Fruit fly (Drosophila melanogaster): ENCODE data around the gene Nelf-A.

Gene Nelf-A

DNA sequence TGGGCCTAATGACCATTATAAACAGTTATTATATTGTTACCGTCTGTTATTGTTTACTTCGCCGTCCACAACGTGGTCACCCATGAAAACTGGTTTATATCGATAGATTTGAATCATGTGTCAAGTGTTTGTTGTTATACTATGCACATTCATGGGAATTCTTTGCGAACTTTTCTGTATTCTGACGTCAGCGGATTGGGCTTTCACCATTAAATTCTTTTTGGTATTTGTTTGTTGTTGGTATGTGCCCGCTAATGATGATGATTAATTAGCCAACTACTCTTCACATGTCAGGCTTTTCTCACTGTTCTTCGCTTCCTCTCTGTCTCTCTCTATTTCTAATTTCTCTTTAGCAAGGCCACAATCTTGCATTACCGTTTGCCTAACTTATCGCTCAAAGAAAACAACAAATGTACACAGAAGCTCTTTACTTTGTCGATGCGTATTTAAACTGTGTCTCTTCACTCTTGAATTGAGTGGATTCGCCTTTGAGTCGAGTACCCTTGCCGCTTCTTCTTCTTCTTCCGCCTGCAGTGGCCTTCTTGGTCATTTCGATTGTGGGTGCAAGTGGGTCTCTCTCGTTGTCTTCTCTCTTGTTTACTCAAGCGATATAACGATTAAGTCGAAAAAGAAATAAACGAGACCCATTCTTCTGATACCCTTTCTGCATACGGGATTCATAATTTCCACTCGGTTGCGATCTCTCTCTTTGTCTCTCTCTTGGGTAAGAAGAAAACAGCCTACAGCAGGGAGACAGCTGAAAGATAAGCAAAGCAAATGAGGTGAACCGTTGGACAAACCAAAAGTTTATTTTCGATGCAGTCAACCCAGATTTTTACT is 19.6 kb upstream of the Nelf-A start (continued):
- TF ChIP-seq sqz (GFP tag; optimal IDR thresholded peaks at IDR 0.05) (peak; percentile 90), tin (GFP tag; optimal IDR thresholded peaks at IDR 0.05) (no peak), CG2116 (GFP tag; optimal IDR thresholded peaks at IDR 0.05) (no peak), CG7745 (tag; optimal IDR thresholded peaks at IDR 0.05) (peak; percentile 73), BtbVII (GFP tag; optimal IDR thresholded peaks at IDR 0.05) (peak; percentile 49), emc (GFP tag; optimal IDR thresholded peaks at IDR 0.05) (no peak), CG11398 (GFP tag; optimal IDR thresholded peaks at IDR 0.05) (no peak), grn (GFP tag; optimal IDR thresholded peaks at IDR 0.05) (peak; percentile 25), CG42726 (GFP tag; IDR thresholded peaks at IDR 0.05; ENCODE audit: partially characterized antibody) (no peak), CG14710 (tag; optimal IDR thresholded peaks at IDR 0.05) (peak; percentile 44), CG4820 (GFP tag; optimal IDR thresholded peaks at IDR 0.05) (no peak), pho (GFP tag; optimal IDR thresholded peaks at IDR 0.05) (no peak), gcm2 (GFP tag; optimal IDR thresholded peaks at IDR 0.05) (no peak), Mrtf (GFP tag; IDR thresholded peaks at IDR 0.05) (no peak), ERR (GFP tag; optimal IDR thresholded peaks at IDR 0.05) (no peak), Sry-δ (GFP tag; optimal IDR thresholded peaks at IDR 0.05) (no peak), da (GFP tag; optimal IDR thresholded peaks at IDR 0.05) (no peak), CG16815 (GFP tag; optimal IDR thresholded peaks at IDR 0.05) (no peak), Antp (GFP tag; optimal IDR thresholded peaks at IDR 0.05) (no peak), zfh2 (GFP tag; optimal IDR thresholded peaks at IDR 0.05) (no peak), Fer1 (GFP tag; optimal IDR thresholded peaks at IDR 0.05) (peak; percentile 69), CoRest (tag; optimal IDR thresholded peaks at IDR 0.05) (no peak), Med (GFP tag) (no peak), Ada2b (GFP tag; IDR thresholded peaks at IDR 0.05) (no peak), gsb-n (tag; optimal IDR thresholded peaks at IDR 0.05) (peak; percentile 65), CG10979 (tag; optimal IDR thresholded peaks at IDR 0.05) (no peak), CG8281 (tag; optimal IDR thresholded peaks at IDR 0.05) (no peak), YL-1 (GFP tag; optimal IDR thresholded peaks at IDR 0.05) (peak; percentile 15), Dbx (GFP tag; IDR thresholded peaks at IDR 0.05) (no peak), CG7556 (GFP tag; optimal IDR thresholded peaks at IDR 0.05) (no peak), CkIIα-i1 (GFP tag; IDR thresholded peaks at IDR 0.05) (no peak), CG11504 (tag; optimal IDR thresholded peaks at IDR 0.05) (no peak), CG17829 (tag; optimal IDR thresholded peaks at IDR 0.05) (peak; percentile 6), bbx (GFP tag; IDR thresholded peaks at IDR 0.05; ENCODE audit: partially characterized antibody) (no peak), Jarid2 (GFP tag; optimal IDR thresholded peaks at IDR 0.05) (no peak), CG12391 (tag; optimal IDR thresholded peaks at IDR 0.05) (no peak), CG7357 (GFP tag; IDR thresholded peaks at IDR 0.05) (no peak), Atf6 (GFP tag; IDR thresholded peaks at IDR 0.05) (peak; percentile 22; the same call in 1 of the 2 replicates), Eip74EF (GFP tag; optimal IDR thresholded peaks at IDR 0.05) (no peak), CG15479 (GFP tag; optimal IDR thresholded peaks at IDR 0.05) (peak; percentile 2), Dp (GFP tag; optimal IDR thresholded peaks at IDR 0.05) (no peak), dati (GFP tag; IDR thresholded peaks at IDR 0.05) (no peak), CG14441 (GFP tag; IDR thresholded peaks at IDR 0.05) (no peak), ash1 (GFP tag; optimal IDR thresholded peaks at IDR 0.05) (no peak), CG6765 (GFP tag; optimal IDR thresholded peaks at IDR 0.05) (no peak), wor (GFP tag; IDR thresholded peaks at IDR 0.05) (no peak), CG1792 (GFP tag; optimal IDR thresholded peaks at IDR 0.05) (no peak), MBD-R2 (GFP tag; IDR thresholded peaks at IDR 0.05) (no peak), CG13894 (tag; optimal IDR thresholded peaks at IDR 0.05) (no peak), CG10267 (tag; optimal IDR thresholded peaks at IDR 0.05) (no peak)
